Worm (Caenorhabditis elegans) whole organism, L1 larva: ENCODE results near the gene T09D3.9.

ENCODE experiments used
- jun-1 ChIP-seq: fragments of 150-350 bp; optimal IDR thresholded peaks from 2 replicates; lab custom pipeline; 2014; ENCODE audit warnings: missing biosample characterization, missing genetic modification reagents, missing genetic modification characterization
- lin-39 ChIP-seq: fragments of 150-350 bp; optimal IDR thresholded peaks from 2 replicates; lab custom pipeline; 2014; ENCODE audit warnings: missing biosample characterization, missing genetic modification reagents, missing genetic modification characterization
- nhr-77 ChIP-seq: fragments of 150-350 bp; optimal IDR thresholded peaks from 2 replicates; lab custom pipeline; 2014; ENCODE audit warnings: missing biosample characterization, missing genetic modification characterization
- sptf-1 ChIP-seq: fragments of 150-350 bp; optimal IDR thresholded peaks from 2 replicates; lab custom pipeline; 2014; ENCODE audit warnings: missing biosample characterization, missing genetic modification characterization
- unc-62 ChIP-seq: fragments of 150-350 bp; optimal IDR thresholded peaks from 2 replicates; lab custom pipeline; 2014; ENCODE audit warnings: missing biosample characterization, missing genetic modification reagents, missing genetic modification characterization
- unc-86 ChIP-seq: sonication (generic microtip); optimal IDR thresholded peaks from 2 replicates; lab custom pipeline; 2016; ENCODE audit warnings: missing genetic modification characterization, missing compliant biosample characterization
- zip-4 ChIP-seq: fragments of 200-800 bp; sonication (Bioruptor generic); optimal IDR thresholded peaks from 2 replicates; lab custom pipeline; 2018; ENCODE audit warnings: mild to moderate bottlenecking, missing genetic modification characterization, moderate library complexity, missing compliant biosample characterization

DNA sequence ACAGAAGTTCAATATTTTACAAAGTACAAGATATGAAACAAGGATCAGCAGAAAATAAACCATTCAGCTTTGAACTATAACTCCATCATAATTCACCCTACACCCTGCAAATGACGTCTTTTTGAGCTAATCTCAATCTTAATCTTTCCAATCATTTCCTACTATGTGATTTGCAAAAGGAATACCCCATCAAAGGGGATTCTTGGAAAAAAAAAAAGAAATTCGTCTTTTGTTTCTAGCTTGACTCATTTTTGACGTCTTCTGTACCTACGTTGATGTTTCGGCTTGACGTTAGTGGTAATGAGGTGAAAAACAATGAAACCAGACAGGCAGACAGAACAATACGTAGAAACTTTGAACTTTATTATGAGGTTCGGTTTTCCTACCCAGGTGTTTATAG, 6.5 kb downstream of the T09D3.9 start:
- TF ChIP-seq jun-1 (tag; lab: Kevin White, UChicago): no peak
- TF ChIP-seq sptf-1 (tag; lab: Kevin White, UChicago): no peak
- no peak for TF ChIP-seq unc-62 (GFP tag; lab: Kevin White, UChicago)
- TF ChIP-seq nhr-77: no peak
- TF ChIP-seq zip-4 (GFP tag; lab: Kevin White, UChicago): no peak
- no peak for TF ChIP-seq lin-39 (tag; lab: Kevin White, UChicago)
- no peak for TF ChIP-seq unc-86 (tag; lab: Kevin White, UChicago)
